Worm (Caenorhabditis elegans) whole organism, L1 larva: ENCODE results near the gene dhs-30.
A peak's percentile ranks its signal among the peaks of the same experiment; 100 is the strongest.

Experiments
- blmp-1 ChIP-seq: fragments of 150-350 bp; optimal IDR thresholded peaks from 2 replicates; lab custom pipeline; 2014; ENCODE audit warnings: missing biosample characterization, missing genetic modification characterization
- ces-1 ChIP-seq: fragments of 150-350 bp; optimal IDR thresholded peaks from 2 replicates; lab custom pipeline; 2014; ENCODE audit warnings: missing biosample characterization, missing genetic modification reagents, missing genetic modification characterization
- nhr-76 ChIP-seq: sonication (generic microtip); optimal IDR thresholded peaks from 2 replicates; lab custom pipeline; 2017; ENCODE audit warnings: missing biosample characterization, missing genetic modification characterization
- rnt-1 ChIP-seq: sonication (generic microtip); optimal IDR thresholded peaks from 2 replicates; lab custom pipeline; 2016; ENCODE audit warnings: mild to moderate bottlenecking, missing genetic modification characterization, moderate library complexity, missing compliant biosample characterization

DNA sequence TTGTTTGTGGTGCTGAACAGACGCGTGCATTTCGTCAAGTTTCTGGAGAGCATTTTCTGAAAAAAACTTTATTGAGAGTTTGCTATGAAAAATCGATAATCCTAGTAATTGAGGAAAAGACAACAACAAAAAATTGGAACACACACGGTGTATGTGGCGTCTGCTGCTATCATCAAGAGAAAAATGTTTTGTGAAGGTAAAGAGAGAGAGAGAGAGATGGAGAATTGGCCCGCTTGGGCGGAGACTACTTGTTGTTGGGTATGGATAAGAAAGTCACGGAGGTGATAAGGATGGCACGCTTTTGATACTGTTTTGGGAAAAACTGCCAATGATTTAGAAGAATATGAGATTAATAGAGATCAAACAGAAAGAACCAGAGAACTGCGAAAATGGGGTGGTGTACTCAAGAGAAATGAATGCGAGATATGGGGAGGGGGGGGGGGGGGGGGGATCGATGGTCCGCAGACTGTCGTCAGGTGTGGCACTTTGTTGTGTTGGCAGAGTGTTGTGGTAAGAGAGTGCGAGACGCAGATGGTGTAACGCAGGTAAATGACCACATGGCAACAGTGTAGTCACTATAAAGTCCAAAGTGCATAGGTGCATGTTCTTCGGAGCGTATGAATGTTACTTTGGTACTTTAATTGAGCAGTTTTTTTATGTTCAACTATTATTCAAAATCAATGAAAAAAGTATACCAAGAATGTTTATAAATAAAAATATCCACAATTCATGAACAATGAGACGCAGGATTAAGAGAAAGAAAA lies 18.4 kb downstream of the dhs-30 start, which contains the start of gene acdh-7:
- TF ChIP-seq rnt-1 (peak; percentile 42), nhr-76 (tag; lab: Kevin White, UChicago) (no peak), blmp-1 (tag; lab: Kevin White, UChicago) (peak; percentile 66), ces-1 (GFP tag; lab: Kevin White, UChicago) (no peak)
